Fruit fly (Drosophila melanogaster): ENCODE measurements around the gene Prosalpha4.

Prosalpha4 gene

dm6 chrX:16296423-16297292 lies 20.6 kb downstream of the Prosalpha4 start, which contains the start of gene CG3632 (continued):
- TF ChIP-seq sob (GFP tag; IDR thresholded peaks at IDR 0.05) = peak; percentile 71; the same call in 1 of the 2 replicates
- peak; percentile 17 for TF ChIP-seq CG8290 (GFP tag; optimal IDR thresholded peaks at IDR 0.05)
- peak in 1 of 2 experiments; percentile 81 for TF ChIP-seq CG8290 (tag; optimal IDR thresholded peaks at IDR 0.05)
- TF ChIP-seq toy (GFP tag; IDR thresholded peaks at IDR 0.05) = no peak
- TF ChIP-seq CG6272 (GFP tag; IDR thresholded peaks at IDR 0.05) = peak; percentile 50
- TF ChIP-seq CG32532 (GFP tag; IDR thresholded peaks at IDR 0.05) = peak; percentile 47
- peak; percentile 61 for TF ChIP-seq her (GFP tag; optimal IDR thresholded peaks at IDR 0.05)
- peak; percentile 88 for TF ChIP-seq Dref (GFP tag; IDR thresholded peaks at IDR 0.05)
- peak; percentile 36; the same call in 1 of the 2 replicates for TF ChIP-seq Adf1 (GFP tag; IDR thresholded peaks at IDR 0.05)
- peak; percentile 56; the same call in 2 of the 3 replicates for TF ChIP-seq ken (GFP tag; IDR thresholded peaks at IDR 0.05)
- peak; percentile 2 for TF ChIP-seq CG10209 (GFP tag; optimal IDR thresholded peaks at IDR 0.05)
- peak; percentile 88 for TF ChIP-seq pfk (GFP tag; optimal IDR thresholded peaks at IDR 0.05)
- no peak for TF ChIP-seq CG1602 (GFP tag; optimal IDR thresholded peaks at IDR 0.05)
- TF ChIP-seq Dbx (GFP tag; IDR thresholded peaks at IDR 0.05) = peak; percentile 69; the same call in 2 of the 3 replicates
- no peak for TF ChIP-seq CG4282 (GFP tag; optimal IDR thresholded peaks at IDR 0.05)
- TF ChIP-seq nau (GFP tag; optimal IDR thresholded peaks at IDR 0.05) = no peak
- TF ChIP-seq pho (GFP tag; optimal IDR thresholded peaks at IDR 0.05) = peak; percentile 32
- no peak for TF ChIP-seq CG12299 (tag; optimal IDR thresholded peaks at IDR 0.05)
- no peak for TF ChIP-seq CG4360 (GFP tag; IDR thresholded peaks at IDR 0.05)
- TF ChIP-seq CG16815 (GFP tag; optimal IDR thresholded peaks at IDR 0.05) = no peak
- TF ChIP-seq Med (GFP tag) = peak; percentile 95
- TF ChIP-seq disco-r (GFP tag; optimal IDR thresholded peaks at IDR 0.05) = no peak
- no peak for TF ChIP-seq CG17385 (GFP tag; optimal IDR thresholded peaks at IDR 0.05)
- no peak for TF ChIP-seq CG17328 (GFP tag; IDR thresholded peaks at IDR 0.05)
- peak; percentile 23 for TF ChIP-seq dm (GFP tag; optimal IDR thresholded peaks at IDR 0.05)
- TF ChIP-seq Gsc (GFP tag; IDR thresholded peaks at IDR 0.05) = no peak
- peak; percentile 7 for TF ChIP-seq CG9727 (GFP tag; optimal IDR thresholded peaks at IDR 0.05)
- no peak for TF ChIP-seq Asciz (GFP tag; optimal IDR thresholded peaks at IDR 0.05)
- TF ChIP-seq CG8924 (tag; optimal IDR thresholded peaks at IDR 0.05) = peak; percentile 58
- TF ChIP-seq CG2712 (tag; optimal IDR thresholded peaks at IDR 0.05) = peak; percentile 43
- peak; percentile 74; the same call in 1 of the 2 replicates for TF ChIP-seq CG42726 (GFP tag; IDR thresholded peaks at IDR 0.05; ENCODE audit: partially characterized antibody)
- no peak for TF ChIP-seq CG8765 (GFP tag; IDR thresholded peaks at IDR 0.05)
- peak; percentile 15 for TF ChIP-seq fu2 (GFP tag; optimal IDR thresholded peaks at IDR 0.05)
- TF ChIP-seq CG12104 (GFP tag; optimal IDR thresholded peaks at IDR 0.05) = no peak
- peak; percentile 73 for TF ChIP-seq CG2120 (GFP tag; optimal IDR thresholded peaks at IDR 0.05)
- TF ChIP-seq gsb-n (tag; optimal IDR thresholded peaks at IDR 0.05) = no peak
- TF ChIP-seq shn (GFP tag; optimal IDR thresholded peaks at IDR 0.05) = peak; percentile 1
- TF ChIP-seq Optix (GFP tag; IDR thresholded peaks at IDR 0.05) = no peak
- peak; percentile 28; the same call in 1 of the 2 replicates for TF ChIP-seq H2.0 (GFP tag; IDR thresholded peaks at IDR 0.05)
- TF ChIP-seq CG34422 (GFP tag; IDR thresholded peaks at IDR 0.05) = 0 out of 3 replicates have a peak, but pooled peaks have one; percentile 10
- TF ChIP-seq exex (tag; optimal IDR thresholded peaks at IDR 0.05) = no peak
- no peak for TF ChIP-seq CG10147 (GFP tag; optimal IDR thresholded peaks at IDR 0.05)
- TF ChIP-seq scrt (GFP tag; optimal IDR thresholded peaks at IDR 0.05) = no peak
- TF ChIP-seq Hmx (GFP tag; optimal IDR thresholded peaks at IDR 0.05) = no peak
- peak; percentile 92 for TF ChIP-seq Bgb (GFP tag; IDR thresholded peaks at IDR 0.05; ENCODE audit: partially characterized antibody)
- TF ChIP-seq ap (GFP tag; IDR thresholded peaks at IDR 0.05) = no peak
- TF ChIP-seq CG2129 (GFP tag; IDR thresholded peaks at IDR 0.05; ENCODE audit: partially characterized antibody) = peak; percentile 41; the same call in 1 of the 2 replicates
- TF ChIP-seq CG1792 (GFP tag; optimal IDR thresholded peaks at IDR 0.05) = peak; percentile 10
- peak; percentile 82 for TF ChIP-seq CG13287 (GFP tag; IDR thresholded peaks at IDR 0.05; ENCODE audit: partially characterized antibody)
- peak; percentile 79 for TF ChIP-seq Rfx (GFP tag; IDR thresholded peaks at IDR 0.05)
